Worm (Caenorhabditis elegans) whole organism, L4 larva: ENCODE data around the gene mig-21.

Experiments
- lin-29 ChIP-seq: fragments of 200-800 bp; sonication (Bioruptor generic); IDR thresholded peaks from 2 replicates; pipeline ENCODE4 v1.3.6; 2022; ENCODE audit warnings: missing genetic modification reagents, missing genetic modification characterization, missing compliant biosample characterization
- unc-130 ChIP-seq: sonication (generic microtip); optimal IDR thresholded peaks from 2 replicates; lab custom pipeline; 2016; ENCODE audit warnings: missing genetic modification reagents, missing genetic modification characterization, missing compliant biosample characterization

ce11 chrIII:5878215-5878614, at the start of gene mig-21, which contains the start of gene F01F1.2:
- TF ChIP-seq unc-130 (GFP tag; lab: Kevin White, UChicago) (no peak), lin-29 (GFP tag; lab: Robert Waterston, UW) (no peak)
